Worm (Caenorhabditis elegans) whole organism, late embryonic: ENCODE measurements around the gene ari-1.4.

Experiments
- C38D4.7 ChIP-seq: fragments of 200-800 bp; sonication (Bioruptor generic); optimal IDR thresholded peaks from 2 replicates; lab custom pipeline; 2018; ENCODE audit warnings: mild to moderate bottlenecking, missing genetic modification characterization, moderate library complexity, missing compliant biosample characterization
- F13H6.1 ChIP-seq: sonication (generic microtip); optimal IDR thresholded peaks from 2 replicates; lab custom pipeline; 2016; ENCODE audit warnings: missing genetic modification characterization, missing compliant biosample characterization
- K02D7.2 ChIP-seq: sonication (generic microtip); optimal IDR thresholded peaks from 2 replicates; lab custom pipeline; 2017; ENCODE audit warnings: mild to moderate bottlenecking, missing genetic modification characterization, missing compliant biosample characterization
- K09A11.1 ChIP-seq: sonication (generic microtip); optimal IDR thresholded peaks from 2 replicates; lab custom pipeline; 2017; ENCODE audit warnings: antibody characterized with exemption, mild to moderate bottlenecking, missing genetic modification characterization, missing compliant biosample characterization; ENCODE audit not compliant: insufficient read depth
- T23F11.4 ChIP-seq: fragments of 200-800 bp; sonication (Bioruptor generic); optimal IDR thresholded peaks from 2 replicates; lab custom pipeline; 2018; ENCODE audit warnings: mild to moderate bottlenecking, missing genetic modification characterization, missing compliant biosample characterization
- Y22D7AL.16 ChIP-seq: sonication (generic microtip); optimal IDR thresholded peaks from 2 replicates; lab custom pipeline; 2016; ENCODE audit warnings: missing genetic modification characterization, missing compliant biosample characterization
- ahr-1 ChIP-seq: sonication (generic microtip); optimal IDR thresholded peaks from 2 replicates; lab custom pipeline; 2016; ENCODE audit warnings: missing genetic modification characterization, missing compliant biosample characterization
- ama-1 ChIP-seq: fragments of 150-350 bp; optimal IDR thresholded peaks from 2 replicates; lab custom pipeline; 2014
- ceh-14 ChIP-seq: sonication (generic microtip); optimal IDR thresholded peaks from 2 replicates; lab custom pipeline; 2016; ENCODE audit warnings: missing genotype, missing genetic modification characterization, missing compliant biosample characterization
- ceh-18 ChIP-seq: sonication (generic microtip); optimal IDR thresholded peaks from 2 replicates; lab custom pipeline; 2016; ENCODE audit warnings: missing genetic modification characterization, missing compliant biosample characterization
- ceh-19 ChIP-seq: fragments of 200-800 bp; sonication (Bioruptor generic); optimal IDR thresholded peaks from 2 replicates; lab custom pipeline; 2018; ENCODE audit warnings: mild to moderate bottlenecking, missing genetic modification characterization, missing compliant biosample characterization
- ceh-22 ChIP-seq: sonication (generic microtip); optimal IDR thresholded peaks from 2 replicates; lab custom pipeline; 2017; ENCODE audit warnings: missing biosample characterization, missing genetic modification characterization
- ceh-30 ChIP-seq: fragments of 150-350 bp; optimal IDR thresholded peaks from 2 replicates; lab custom pipeline; 2014; ENCODE audit warnings: missing biosample characterization, missing genetic modification characterization
- ceh-34 ChIP-seq: sonication (generic microtip); optimal IDR thresholded peaks from 2 replicates; lab custom pipeline; 2016; ENCODE audit warnings: mild to moderate bottlenecking, missing genetic modification characterization, missing compliant biosample characterization
- ceh-48 ChIP-seq: sonication (generic microtip); optimal IDR thresholded peaks from 2 replicates; lab custom pipeline; 2016; ENCODE audit warnings: missing genetic modification characterization, inconsistent platforms, missing compliant biosample characterization
- ceh-6 ChIP-seq: fragments of 200-800 bp; sonication (Bioruptor generic); optimal IDR thresholded peaks from 2 replicates; lab custom pipeline; 2018; ENCODE audit warnings: mild to moderate bottlenecking, missing genetic modification characterization, missing compliant biosample characterization
- dmd-4 ChIP-seq: sonication (generic microtip); optimal IDR thresholded peaks from 2 replicates; lab custom pipeline; 2016; ENCODE audit warnings: borderline replicate concordance, missing genetic modification characterization, missing compliant biosample characterization
- elt-2 ChIP-seq: sonication (generic microtip); optimal IDR thresholded peaks from 2 replicates; lab custom pipeline; 2016; ENCODE audit warnings: missing genetic modification reagents, missing genetic modification characterization, missing compliant biosample characterization
- ets-4 ChIP-seq: sonication (generic microtip); optimal IDR thresholded peaks from 2 replicates; lab custom pipeline; 2016; ENCODE audit warnings: missing genetic modification characterization, missing compliant biosample characterization
- fkh-10 ChIP-seq: fragments of 150-350 bp; optimal IDR thresholded peaks from 2 replicates; lab custom pipeline; 2014; ENCODE audit warnings: missing biosample characterization, missing genetic modification reagents, missing genetic modification characterization
- fkh-6 ChIP-seq: sonication (generic microtip); optimal IDR thresholded peaks from 2 replicates; lab custom pipeline; 2016; ENCODE audit warnings: missing genetic modification characterization, missing compliant biosample characterization
- gmeb-2 ChIP-seq: sonication (generic microtip); optimal IDR thresholded peaks from 2 replicates; lab custom pipeline; 2016; ENCODE audit warnings: missing genetic modification characterization, inconsistent platforms, missing compliant biosample characterization
- hlh-13 ChIP-seq: fragments of 200-800 bp; sonication (Bioruptor generic); optimal IDR thresholded peaks from 2 replicates; lab custom pipeline; 2018; ENCODE audit warnings: mild to moderate bottlenecking, missing genetic modification characterization, missing compliant biosample characterization
- hlh-30 ChIP-seq: sonication (generic microtip); optimal IDR thresholded peaks from 2 replicates; lab custom pipeline; 2017; ENCODE audit warnings: antibody characterized with exemption, missing genetic modification characterization, missing compliant biosample characterization; ENCODE audit not compliant: insufficient read depth
- madf-2 ChIP-seq: sonication (generic microtip); optimal IDR thresholded peaks from 2 replicates; lab custom pipeline; 2017; ENCODE audit warnings: missing genetic modification characterization, missing compliant biosample characterization
- mec-3 ChIP-seq: sonication (generic microtip); optimal IDR thresholded peaks from 2 replicates; lab custom pipeline; 2016; ENCODE audit warnings: borderline replicate concordance, missing genetic modification characterization, missing compliant biosample characterization
- nhr-11 ChIP-seq: fragments of 150-350 bp; optimal IDR thresholded peaks from 2 replicates; lab custom pipeline; 2014; ENCODE audit warnings: missing biosample characterization, missing genetic modification characterization
- npax-4 ChIP-seq: sonication (generic microtip); optimal IDR thresholded peaks from 2 replicates; lab custom pipeline; 2016; ENCODE audit warnings: missing genetic modification characterization, missing compliant biosample characterization
- pat-9 ChIP-seq: fragments of 200-800 bp; sonication (Bioruptor generic); optimal IDR thresholded peaks from 2 replicates; lab custom pipeline; 2018; ENCODE audit warnings: mild to moderate bottlenecking, missing genetic modification characterization, moderate library complexity, missing compliant biosample characterization
- pax-1 ChIP-seq: fragments of 150-350 bp; optimal IDR thresholded peaks from 2 replicates; lab custom pipeline; 2014; ENCODE audit warnings: missing biosample characterization, missing genetic modification characterization
- pha-2 ChIP-seq: sonication (generic microtip); optimal IDR thresholded peaks from 2 replicates; lab custom pipeline; 2017; ENCODE audit warnings: mild to moderate bottlenecking, missing genetic modification characterization, missing compliant biosample characterization
- pha-4 ChIP-seq: fragments of 150-350 bp; optimal IDR thresholded peaks from 2 replicates; lab custom pipeline; 2018; ENCODE audit warnings: missing biosample characterization, missing genetic modification reagents, missing genetic modification characterization
- pqm-1 ChIP-seq: sonication (generic microtip); optimal IDR thresholded peaks from 2 replicates; lab custom pipeline; 2016; ENCODE audit warnings: missing genetic modification characterization, missing compliant biosample characterization
- pros-1 ChIP-seq: fragments of 150-350 bp; optimal IDR thresholded peaks from 2 replicates; lab custom pipeline; 2014; ENCODE audit warnings: missing biosample characterization, missing genetic modification reagents, missing genetic modification characterization
- ref-2 ChIP-seq: sonication (generic microtip); optimal IDR thresholded peaks from 2 replicates; lab custom pipeline; 2016; ENCODE audit warnings: missing genetic modification characterization, missing compliant biosample characterization
- sdc-2 ChIP-seq: sonication (generic microtip); optimal IDR thresholded peaks from 2 replicates; lab custom pipeline; 2016; ENCODE audit warnings: missing genotype, missing genetic modification characterization, missing compliant biosample characterization
- sox-2 ChIP-seq: fragments of 200-800 bp; sonication (Bioruptor generic); IDR thresholded peaks from 2 replicates; pipeline ENCODE4 v1.3.6; 2022; ENCODE audit warnings: missing genetic modification reagents, missing genetic modification characterization, missing compliant biosample characterization
- sox-4 ChIP-seq: sonication (generic microtip); optimal IDR thresholded peaks from 2 replicates; lab custom pipeline; 2017; ENCODE audit warnings: mild to moderate bottlenecking, missing genetic modification characterization, inconsistent platforms, missing compliant biosample characterization
- syd-9 ChIP-seq: sonication (generic microtip); optimal IDR thresholded peaks from 2 replicates; lab custom pipeline; 2016; ENCODE audit warnings: mild to moderate bottlenecking, missing genetic modification characterization, moderate library complexity, missing compliant biosample characterization
- tbx-7 ChIP-seq: sonication (generic microtip); optimal IDR thresholded peaks from 2 replicates; lab custom pipeline; 2016; ENCODE audit warnings: missing genotype, missing genetic modification characterization, missing compliant biosample characterization
- ttx-3 ChIP-seq: sonication (generic microtip); optimal IDR thresholded peaks from 2 replicates; lab custom pipeline; 2016; ENCODE audit warnings: missing genetic modification reagents, missing genetic modification characterization, missing compliant biosample characterization
- unc-55 ChIP-seq: sonication (generic microtip); optimal IDR thresholded peaks from 2 replicates; lab custom pipeline; 2017; ENCODE audit warnings: missing biosample characterization, missing genetic modification reagents, missing genetic modification characterization
- zip-5 ChIP-seq: sonication (generic microtip); optimal IDR thresholded peaks from 2 replicates; lab custom pipeline; 2016; ENCODE audit warnings: missing genetic modification characterization, missing compliant biosample characterization

Gene ari-1.4

ce11 chrIV:15570770-15571169, 42.4 kb upstream of the ari-1.4 start (continued):
- TF ChIP-seq K09A11.1 (tag; lab: Kevin White, UChicago) (no peak), fkh-6 (peak; percentile 38), ceh-48 (tag; lab: Kevin White, UChicago) (peak; percentile 96), ceh-19 (GFP tag; lab: Kevin White, UChicago) (no peak), hlh-13 (GFP tag; lab: Kevin White, UChicago) (no peak), ceh-18 (peak; percentile 73), pat-9 (tag; lab: Kevin White, UChicago) (no peak), npax-4 (tag; lab: Kevin White, UChicago) (no peak), pqm-1 (no peak), nhr-11 (tag; lab: Kevin White, UChicago) (no peak), sox-2 (peak; percentile 59; the same call in 1 of the 2 replicates), ets-4 (tag; lab: Kevin White, UChicago) (peak; percentile 47), pha-4 (no peak), unc-55 (peak; percentile 99), ahr-1 (no peak), elt-2 (tag; lab: Kevin White, UChicago) (no peak), mec-3 (tag; lab: Kevin White, UChicago) (no peak), tbx-7 (tag; lab: Kevin White, UChicago) (peak; percentile 10), sox-4 (tag; lab: Kevin White, UChicago) (no peak), madf-2 (tag; lab: Kevin White, UChicago) (peak; percentile 12), ref-2 (tag; lab: Kevin White, UChicago) (no peak), ama-1 (lab: Kevin White, UChicago) (peak; percentile 85), ttx-3 (no peak), pros-1 (tag; lab: Kevin White, UChicago) (peak; percentile 64), ceh-14 (tag; lab: Kevin White, UChicago) (peak; percentile 34), fkh-10 (GFP tag; lab: Kevin White, UChicago) (no peak), ceh-6 (GFP tag; lab: Kevin White, UChicago) (no peak), pha-2 (tag; lab: Kevin White, UChicago) (no peak), F13H6.1 (tag; lab: Kevin White, UChicago) (no peak), zip-5 (tag; lab: Kevin White, UChicago) (no peak), K02D7.2 (no peak), pax-1 (peak; percentile 78), syd-9 (tag; lab: Kevin White, UChicago) (peak; percentile 11), Y22D7AL.16 (no peak), ceh-30 (tag; lab: Kevin White, UChicago) (no peak)
- TF ChIP-seq, all 69 proteins: peak for 24

ce11 chrIV:15564327-15564726, 36.0 kb upstream of the ari-1.4 start, which contains the start of gene Y105C5A.1:
Y105C5A.1 (minus strand) TSS chrIV:15564427.
- TF ChIP-seq sdc-2 (tag; lab: Kevin White, UChicago) = no peak
- no peak for TF ChIP-seq ceh-22 (tag; lab: Kevin White, UChicago)
- TF ChIP-seq ceh-34 (tag; lab: Kevin White, UChicago) = no peak
- no peak for TF ChIP-seq pqm-1
- no peak for TF ChIP-seq K09A11.1 (tag; lab: Kevin White, UChicago)
- no peak for TF ChIP-seq ama-1 (lab: Kevin White, UChicago)
- no peak for TF ChIP-seq gmeb-2 (tag; lab: Kevin White, UChicago)
- no peak for TF ChIP-seq dmd-4 (tag; lab: Kevin White, UChicago)
- no peak for TF ChIP-seq hlh-30
- TF ChIP-seq C38D4.7 (GFP tag; lab: Kevin White, UChicago) = no peak
- TF ChIP-seq T23F11.4 (GFP tag; lab: Kevin White, UChicago) = no peak
- TF ChIP-seq pha-4 = no peak
- no peak for TF ChIP-seq ttx-3
- no peak for TF ChIP-seq mec-3 (tag; lab: Kevin White, UChicago)
- TF ChIP-seq pax-1 = no peak
- TF ChIP-seq, all 69 proteins: peak for 0
